ENCODE assay signal across 3 fruit fly cellular contexts in the genomic region with DNA sequence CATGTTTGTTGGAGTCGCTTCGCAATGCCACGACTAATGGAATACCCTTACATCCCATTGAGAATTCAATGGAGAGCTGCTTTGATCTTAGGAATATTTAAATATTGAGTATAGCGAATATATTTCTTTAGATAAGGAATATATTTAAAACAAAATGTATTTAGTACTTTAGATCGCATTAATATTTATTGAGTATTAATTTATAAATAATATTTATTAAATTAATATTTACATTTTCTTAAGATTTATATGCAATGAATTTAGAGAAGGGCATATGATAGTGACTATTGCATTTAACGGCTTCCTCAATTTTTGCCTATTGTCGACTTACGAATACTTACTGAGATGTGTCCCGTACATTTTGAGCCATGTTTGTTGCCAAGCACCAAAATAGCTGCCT.
A peak's percentile ranks its signal among the peaks of the same experiment; 100 is the strongest.
TF ChIP-seq lines count a peak whose summit lies in the region.

No protein-coding gene starts in this region.

- TF ChIP-seq CTCF in whole organism, embryonic (GFP tag; optimal IDR thresholded peaks at IDR 0.05; lab: Kevin White, UChicago) = no peak

TF ChIP-seq in whole organism, embryonic, 481 proteins besides CTCF, POLR2A, EP300 and RAD21 (continues in another document):
- TF ChIP-seq CG7839 (tag; optimal IDR thresholded peaks at IDR 0.05; lab: Kevin White, UChicago) (peak; percentile 48), CG4282 (GFP tag; optimal IDR thresholded peaks at IDR 0.05; lab: Kevin White, UChicago) (no peak), CG2678 (tag; optimal IDR thresholded peaks at IDR 0.05; lab: Kevin White, UChicago) (peak; percentile 67), CG12391 (tag; optimal IDR thresholded peaks at IDR 0.05; lab: Kevin White, UChicago) (peak; percentile 11), Asciz (GFP tag; optimal IDR thresholded peaks at IDR 0.05; lab: Kevin White, UChicago) (peak; percentile 13), dmrt99B (tag; optimal IDR thresholded peaks at IDR 0.05; lab: Kevin White, UChicago) (peak; percentile 65), CG17829 (tag; optimal IDR thresholded peaks at IDR 0.05; lab: Kevin White, UChicago) (peak; percentile 3), Drgx (GFP tag; IDR thresholded peaks at IDR 0.05; lab: Robert Waterston, UW) (peak; percentile 35; the same call in 1 of the 2 replicates), tgo (GFP tag; IDR thresholded peaks at IDR 0.05; lab: Robert Waterston, UW) (no peak), Sox102F (GFP tag; optimal IDR thresholded peaks at IDR 0.05; lab: Kevin White, UChicago) (peak; percentile 60), Nf-YA (GFP tag; IDR thresholded peaks at IDR 0.05; lab: Robert Waterston, UW) (no peak), CG11504 (tag; optimal IDR thresholded peaks at IDR 0.05; lab: Kevin White, UChicago) (peak; percentile 77), Ptx1 (GFP tag; IDR thresholded peaks at IDR 0.05; lab: Robert Waterston, UW) (peak; percentile 39; the same call in 1 of the 2 replicates), tap (tag; optimal IDR thresholded peaks at IDR 0.05; lab: Kevin White, UChicago) (peak; percentile 35), phol (tag; optimal IDR thresholded peaks at IDR 0.05; lab: Kevin White, UChicago) (peak; percentile 22), gem (tag; optimal IDR thresholded peaks at IDR 0.05; lab: Kevin White, UChicago) (peak; percentile 61), CG13424 (tag; optimal IDR thresholded peaks at IDR 0.05; lab: Kevin White, UChicago) (peak; percentile 47), Eip74EF (GFP tag; optimal IDR thresholded peaks at IDR 0.05; lab: Kevin White, UChicago) (peak in 1 of 2 experiments; percentile 10), CG8924 (tag; optimal IDR thresholded peaks at IDR 0.05; lab: Kevin White, UChicago) (peak; percentile 34), CG7556 (GFP tag; optimal IDR thresholded peaks at IDR 0.05; lab: Kevin White, UChicago) (peak; percentile 19), Dek (tag; optimal IDR thresholded peaks at IDR 0.05; lab: Kevin White, UChicago) (peak; percentile 9), CG13296 (GFP tag; optimal IDR thresholded peaks at IDR 0.05; lab: Kevin White, UChicago) (peak; percentile 28), CG31441 (GFP tag; IDR thresholded peaks at IDR 0.05; lab: Robert Waterston, UW) (peak; percentile 35; the same call in 1 of the 2 replicates), bcd (GFP tag; optimal IDR thresholded peaks at IDR 0.05; lab: Kevin White, UChicago) (no peak), CG18262 (tag; optimal IDR thresholded peaks at IDR 0.05; lab: Kevin White, UChicago) (peak; percentile 47), Hr51 (GFP tag; optimal IDR thresholded peaks at IDR 0.05; lab: Kevin White, UChicago) (peak in 1 of 2 experiments; percentile 62), nmo (GFP tag; optimal IDR thresholded peaks at IDR 0.05; lab: Kevin White, UChicago) (peak; percentile 50), Poxn (GFP tag; IDR thresholded peaks at IDR 0.05; lab: Robert Waterston, UW) (no peak)

TF ChIP-seq in whole organism, prepupa, 60 proteins besides CTCF, POLR2A, EP300 and RAD21:
- TF ChIP-seq OdsH (GFP tag; optimal IDR thresholded peaks at IDR 0.05; lab: Kevin White, UChicago) (peak; percentile 24), CG10631 (GFP tag; optimal IDR thresholded peaks at IDR 0.05; lab: Kevin White, UChicago) (peak; percentile 37), CG15336 (GFP tag; IDR thresholded peaks at IDR 0.05; lab: Robert Waterston, UW) (peak; percentile 83), CG8119 (GFP tag; IDR thresholded peaks at IDR 0.05; lab: Robert Waterston, UW) (peak; percentile 85), Lpt (GFP tag; optimal IDR thresholded peaks at IDR 0.05; lab: Kevin White, UChicago) (peak; percentile 32), Eip78C (GFP tag; lab: Kevin White, UChicago) (peak; percentile 61), CG6808 (GFP tag; optimal IDR thresholded peaks at IDR 0.05; lab: Kevin White, UChicago) (peak; percentile 18), CG3032 (tag; optimal IDR thresholded peaks at IDR 0.05; lab: Kevin White, UChicago) (peak; percentile 39), fd59A (GFP tag; optimal IDR thresholded peaks at IDR 0.05; lab: Kevin White, UChicago) (no peak), CG1621 (tag; optimal IDR thresholded peaks at IDR 0.05; lab: Kevin White, UChicago) (no peak), CG6276 (GFP tag; optimal IDR thresholded peaks at IDR 0.05; lab: Kevin White, UChicago) (peak; percentile 80), CG3919 (GFP tag; optimal IDR thresholded peaks at IDR 0.05; lab: Kevin White, UChicago) (peak; percentile 13), pdm3 (GFP tag; optimal IDR thresholded peaks at IDR 0.05; lab: Kevin White, UChicago) (no peak), Ets21C (GFP tag; optimal IDR thresholded peaks at IDR 0.05; lab: Kevin White, UChicago) (no peak), CG34406 (GFP tag; optimal IDR thresholded peaks at IDR 0.05; lab: Kevin White, UChicago) (peak; percentile 5), salr (GFP tag; optimal IDR thresholded peaks at IDR 0.05; lab: Kevin White, UChicago) (peak in 1 of 2 experiments; percentile 29), Hr4 (GFP tag; optimal IDR thresholded peaks at IDR 0.05; lab: Kevin White, UChicago) (peak; percentile 52), Gug (GFP tag; IDR thresholded peaks at IDR 0.05; lab: Robert Waterston, UW) (0 out of 2 replicates have a peak, but pooled peaks have one; percentile 21), CG32006 (GFP tag; optimal IDR thresholded peaks at IDR 0.05; lab: Kevin White, UChicago) (peak; percentile 88), Hr38 (GFP tag; optimal IDR thresholded peaks at IDR 0.05; lab: Kevin White, UChicago) (no peak), CG4318 (GFP tag; optimal IDR thresholded peaks at IDR 0.05; lab: Kevin White, UChicago) (peak; percentile 72), achi (GFP tag; optimal IDR thresholded peaks at IDR 0.05; lab: Kevin White, UChicago) (peak; percentile 27), fkh (GFP tag; optimal IDR thresholded peaks at IDR 0.05; lab: Kevin White, UChicago) (no peak), CG8632 (GFP tag; optimal IDR thresholded peaks at IDR 0.05; lab: Kevin White, UChicago) (no peak), dac (GFP tag; optimal IDR thresholded peaks at IDR 0.05; lab: Kevin White, UChicago) (peak; percentile 23)

TF ChIP-seq in whole organism, pupa, 21 proteins besides CTCF, POLR2A, EP300 and RAD21:
- no peak for TF ChIP-seq CG13204 (GFP tag; optimal IDR thresholded peaks at IDR 0.05; lab: Kevin White, UChicago)
- TF ChIP-seq CG15710 (tag; optimal IDR thresholded peaks at IDR 0.05; lab: Kevin White, UChicago) = peak; percentile 31
- TF ChIP-seq D1 (tag; optimal IDR thresholded peaks at IDR 0.05; lab: Kevin White, UChicago) = no peak
- TF ChIP-seq CG8159 (tag; optimal IDR thresholded peaks at IDR 0.05; lab: Kevin White, UChicago) = peak; percentile 46
- TF ChIP-seq CG9948 (tag; optimal IDR thresholded peaks at IDR 0.05; lab: Kevin White, UChicago) = peak; percentile 21
- peak; percentile 1 for TF ChIP-seq Pif1B (GFP tag; optimal IDR thresholded peaks at IDR 0.05; lab: Kevin White, UChicago)
- TF ChIP-seq CG14655 (GFP tag; optimal IDR thresholded peaks at IDR 0.05; lab: Kevin White, UChicago) = peak; percentile 77
- peak; percentile 28 for TF ChIP-seq CG8301 (tag; optimal IDR thresholded peaks at IDR 0.05; lab: Kevin White, UChicago)
- no peak for TF ChIP-seq CG12605 (GFP tag; IDR thresholded peaks at IDR 0.05; lab: Robert Waterston, UW)
- no peak for TF ChIP-seq Pif1A (GFP tag; optimal IDR thresholded peaks at IDR 0.05; lab: Kevin White, UChicago)
- 0 out of 2 replicates have a peak, but pooled peaks have one; percentile 8 for TF ChIP-seq CG32121 (GFP tag; IDR thresholded peaks at IDR 0.05; lab: Robert Waterston, UW)
- no peak for TF ChIP-seq EcR (GFP tag; optimal IDR thresholded peaks at IDR 0.05; lab: Kevin White, UChicago)
- TF ChIP-seq fd96Ca (GFP tag; IDR thresholded peaks at IDR 0.05; lab: Robert Waterston, UW) = no peak

Comparison
In these comparisons a context has a peak if more than half of its experiments do, and no peak if none do; other contexts are left out.
1. Of the 7 proteins assayed by ChIP-seq in both whole organism, embryonic and whole organism, prepupa: peak only in whole organism, embryonic: Blimp-1 and Sox102F; only in whole organism, prepupa: Gug and Lpt; in both: none; in neither: 3.